Worm (Caenorhabditis elegans) whole organism, young adult: ENCODE measurements around the gene srd-45.
A peak's percentile ranks its signal among the peaks of the same experiment; 100 is the strongest.

ENCODE experiments used
- B0035.1 ChIP-seq: sonication (generic microtip); optimal IDR thresholded peaks from 2 replicates; lab custom pipeline; 2016; ENCODE audit warnings: missing genetic modification characterization, mild to moderate bottlenecking, missing compliant biosample characterization, missing genotype, missing genetic modification reagents
- B0261.1 ChIP-seq: sonication (generic microtip); optimal IDR thresholded peaks from 2 replicates; lab custom pipeline; 2016; ENCODE audit warnings: mild to moderate bottlenecking, missing genetic modification characterization, moderate library complexity, missing compliant biosample characterization
- B0336.3 ChIP-seq: fragments of 200-800 bp; sonication (Bioruptor generic); IDR thresholded peaks from 2 replicates; pipeline ENCODE4 v1.3.6; 2022; ENCODE audit warnings: missing genetic modification characterization, missing compliant biosample characterization
- C06A6.2 ChIP-seq: fragments of 200-800 bp; sonication (Bioruptor generic); conservative IDR thresholded peaks from 2 replicates; pipeline ENCODE4 v1.3.6; 2022; ENCODE audit warnings: missing genetic modification characterization, missing compliant biosample characterization
- C17E4.6 ChIP-seq: fragments of 200-800 bp; sonication (Bioruptor generic); IDR thresholded peaks from 2 replicates; pipeline ENCODE4 v1.3.6; 2022; ENCODE audit warnings: missing genetic modification reagents, missing genetic modification characterization, missing compliant biosample characterization
- D2030.7 ChIP-seq: fragments of 200-800 bp; sonication (Bioruptor generic); IDR thresholded peaks from 2 replicates; pipeline ENCODE4 v1.3.6; 2022; ENCODE audit warnings: missing genetic modification reagents, missing genetic modification characterization, missing compliant biosample characterization
- F10E7.11 ChIP-seq: sonication (generic microtip); optimal IDR thresholded peaks from 2 replicates; lab custom pipeline; 2017; ENCODE audit warnings: mild to moderate bottlenecking, missing genetic modification characterization, moderate library complexity, missing compliant biosample characterization
- F33H1.4 ChIP-seq: fragments of 200-800 bp; sonication (Bioruptor generic); IDR thresholded peaks from 2 replicates; pipeline ENCODE4 v1.3.6; 2022; ENCODE audit warnings: missing genetic modification reagents, missing genetic modification characterization, missing compliant biosample characterization
- F39B2.1 ChIP-seq: fragments of 200-800 bp; sonication (Bioruptor generic); IDR thresholded peaks from 2 replicates; pipeline ENCODE4 v1.3.6; 2022; ENCODE audit warnings: missing genetic modification reagents, missing genetic modification characterization, missing compliant biosample characterization
- F52B5.7 ChIP-seq: sonication (generic microtip); optimal IDR thresholded peaks from 2 replicates; lab custom pipeline; 2016; ENCODE audit warnings: mild to moderate bottlenecking, missing genetic modification characterization, missing compliant biosample characterization
- K12H6.12 ChIP-seq: fragments of 200-800 bp; sonication (Bioruptor generic); optimal IDR thresholded peaks from 2 replicates; lab custom pipeline; 2018; ENCODE audit warnings: mild to moderate bottlenecking, missing genetic modification characterization, missing compliant biosample characterization
- T07F8.4 ChIP-seq: sonication (generic microtip); optimal IDR thresholded peaks from 2 replicates; lab custom pipeline; 2016; ENCODE audit warnings: mild to moderate bottlenecking, missing genetic modification characterization, moderate library complexity, missing compliant biosample characterization
- Y53F4B.3 ChIP-seq: fragments of 200-800 bp; sonication (Bioruptor generic); IDR thresholded peaks from 2 replicates; pipeline ENCODE4 v1.3.6; 2022; ENCODE audit warnings: missing genetic modification reagents, missing genetic modification characterization, missing compliant biosample characterization
- Y53G8AR.9 ChIP-seq: fragments of 200-800 bp; sonication (Bioruptor generic); conservative IDR thresholded peaks from 2 replicates; pipeline ENCODE4 v1.3.6; 2022; ENCODE audit warnings: missing genetic modification reagents, missing genetic modification characterization, missing compliant biosample characterization
- Y56A3A.18 ChIP-seq: fragments of 200-800 bp; sonication (Bioruptor generic); IDR thresholded peaks from 2 replicates; pipeline ENCODE4 v1.3.6; 2022; ENCODE audit warnings: missing genetic modification reagents, missing genetic modification characterization, missing compliant biosample characterization
- Y67H2A.10 ChIP-seq: fragments of 200-800 bp; sonication (Bioruptor generic); conservative IDR thresholded peaks from 2 replicates; pipeline ENCODE4 v1.3.6; 2022; ENCODE audit warnings: missing genetic modification reagents, missing genetic modification characterization, missing compliant biosample characterization
- Y79H2A.3 ChIP-seq: fragments of 200-800 bp; sonication (Bioruptor generic); conservative IDR thresholded peaks from 2 replicates; pipeline ENCODE4 v1.3.6; 2022; ENCODE audit warnings: missing genetic modification reagents, missing genetic modification characterization, missing compliant biosample characterization
- ZK185.1 ChIP-seq: sonication (generic microtip); optimal IDR thresholded peaks from 2 replicates; lab custom pipeline; 2016; ENCODE audit warnings: mild to moderate bottlenecking, missing genetic modification characterization, missing compliant biosample characterization; ENCODE audit not compliant: poor library complexity, severe bottlenecking
- aptf-2 ChIP-seq: fragments of 200-800 bp; sonication (Bioruptor generic); conservative IDR thresholded peaks from 2 replicates; pipeline ENCODE4 v1.3.6; 2022; ENCODE audit warnings: missing genetic modification reagents, missing genetic modification characterization, missing compliant biosample characterization
- atf-7 ChIP-seq: sonication (generic microtip); optimal IDR thresholded peaks from 2 replicates; lab custom pipeline; 2017; ENCODE audit warnings: mild to moderate bottlenecking, missing genetic modification characterization, missing compliant biosample characterization
- attf-5 ChIP-seq: fragments of 200-800 bp; sonication (Bioruptor generic); optimal IDR thresholded peaks from 2 replicates; lab custom pipeline; 2018; ENCODE audit warnings: mild to moderate bottlenecking, missing genetic modification characterization, missing compliant biosample characterization
- bed-1 ChIP-seq: fragments of 200-800 bp; sonication (Bioruptor generic); IDR thresholded peaks from 2 replicates; pipeline ENCODE4 v1.3.6; 2022; ENCODE audit warnings: missing genetic modification reagents, missing genetic modification characterization, missing compliant biosample characterization
- bed-2 ChIP-seq: fragments of 200-800 bp; sonication (Bioruptor generic); IDR thresholded peaks from 2 replicates; pipeline ENCODE4 v1.3.6; 2022; ENCODE audit warnings: missing genetic modification reagents, missing genetic modification characterization, missing compliant biosample characterization
- ccch-3 ChIP-seq: fragments of 200-800 bp; sonication (Bioruptor generic); optimal IDR thresholded peaks from 2 replicates; lab custom pipeline; 2018; ENCODE audit warnings: mild to moderate bottlenecking, missing genetic modification characterization, missing compliant biosample characterization
- cebp-1 ChIP-seq, 2 experiments: fragments of 200-800 bp in 1 of 2; sonication (Bioruptor generic) in 1 of 2; sonication (generic microtip) in 1 of 2; IDR thresholded peaks in 1 of 2; optimal IDR thresholded peaks in 1 of 2; 2 replicates each; pipeline versions ENCODE4 v1.3.6 to Lab custom; 2017 to 2022; ENCODE audit warnings: missing compliant biosample characterization in 2 of 2, missing genetic modification characterization in 2 of 2, mild to moderate bottlenecking in 1 of 2, missing genetic modification reagents in 1 of 2, moderate library complexity in 1 of 2
- cebp-2 ChIP-seq: fragments of 200-800 bp; sonication (Bioruptor generic); IDR thresholded peaks from 2 replicates; pipeline ENCODE4 v1.3.6; 2022; ENCODE audit warnings: missing genetic modification characterization, missing compliant biosample characterization
- egl-44 ChIP-seq: fragments of 200-800 bp; sonication (Bioruptor generic); IDR thresholded peaks from 2 replicates; pipeline ENCODE4 v1.3.6; 2022; ENCODE audit warnings: missing genetic modification reagents, missing genetic modification characterization, missing compliant biosample characterization
- egrh-3 ChIP-seq: fragments of 200-800 bp; sonication (Bioruptor generic); IDR thresholded peaks from 2 replicates; pipeline ENCODE4 v1.3.6; 2022; ENCODE audit warnings: missing genetic modification reagents, missing genetic modification characterization, missing compliant biosample characterization
- hsf-1 ChIP-seq: fragments of 200-800 bp; sonication (Bioruptor generic); IDR thresholded peaks from 2 replicates; pipeline ENCODE4 v1.3.6; 2022; ENCODE audit warnings: missing genetic modification reagents, missing genetic modification characterization, missing compliant biosample characterization
- let-526 ChIP-seq: fragments of 200-800 bp; sonication (Bioruptor generic); IDR thresholded peaks from 2 replicates; pipeline ENCODE4 v1.3.6; 2022; ENCODE audit warnings: missing genetic modification reagents, missing genetic modification characterization, missing compliant biosample characterization
- lin-26 ChIP-seq: fragments of 200-800 bp; sonication (Bioruptor generic); IDR thresholded peaks from 2 replicates; pipeline ENCODE4 v1.3.6; 2022; ENCODE audit warnings: missing genetic modification reagents, missing genetic modification characterization, missing compliant biosample characterization
- lin-54 ChIP-seq: fragments of 200-800 bp; sonication (Bioruptor generic); optimal IDR thresholded peaks from 2 replicates; lab custom pipeline; 2018; ENCODE audit warnings: mild to moderate bottlenecking, missing genetic modification characterization, missing compliant biosample characterization
- madf-3 ChIP-seq: fragments of 200-800 bp; sonication (Bioruptor generic); IDR thresholded peaks from 2 replicates; pipeline ENCODE4 v1.3.6; 2022; ENCODE audit warnings: missing genetic modification reagents, missing genetic modification characterization, missing compliant biosample characterization
- madf-8 ChIP-seq: fragments of 200-800 bp; sonication (Bioruptor generic); conservative IDR thresholded peaks from 2 replicates; pipeline ENCODE4 v1.3.6; 2022; ENCODE audit warnings: missing genetic modification reagents, missing genetic modification characterization, missing compliant biosample characterization
- mcd-1 ChIP-seq: fragments of 200-800 bp; sonication (Bioruptor generic); IDR thresholded peaks from 2 replicates; pipeline ENCODE4 v1.3.6; 2022; ENCODE audit warnings: missing genetic modification reagents, missing genetic modification characterization, missing compliant biosample characterization
- mel-28 ChIP-seq: sonication (generic microtip); optimal IDR thresholded peaks from 2 replicates; lab custom pipeline; 2016; ENCODE audit warnings: borderline replicate concordance, mild to moderate bottlenecking, missing genetic modification characterization, missing compliant biosample characterization
- nfya-1 ChIP-seq: sonication (generic microtip); optimal IDR thresholded peaks from 2 replicates; lab custom pipeline; 2017; ENCODE audit warnings: antibody characterized with exemption, missing compliant biosample characterization, missing genetic modification characterization, borderline replicate concordance; ENCODE audit not compliant: insufficient read depth
- nhr-179 ChIP-seq: sonication (generic microtip); optimal IDR thresholded peaks from 2 replicates; lab custom pipeline; 2016; ENCODE audit warnings: mild to moderate bottlenecking, missing genetic modification characterization, missing compliant biosample characterization
- rec-8 ChIP-seq, 2 experiments: sonication (generic microtip); optimal IDR thresholded peaks; 2 replicates each; lab custom pipeline; 2016; ENCODE audit warnings: mild to moderate bottlenecking in 2 of 2, missing genetic modification characterization in 2 of 2, missing genetic modification reagents in 2 of 2, missing genotype in 2 of 2, missing biosample characterization in 1 of 2, missing compliant biosample characterization in 1 of 2, moderate library complexity in 1 of 2
- sdz-38 ChIP-seq: sonication (generic microtip); optimal IDR thresholded peaks from 2 replicates; lab custom pipeline; 2016; ENCODE audit warnings: missing genotype, missing genetic modification characterization, missing compliant biosample characterization
- snpc-1.1 ChIP-seq: sonication (generic microtip); optimal IDR thresholded peaks from 2 replicates; lab custom pipeline; 2017; ENCODE audit warnings: missing genetic modification characterization, mild to moderate bottlenecking, missing compliant biosample characterization, antibody characterized with exemption, moderate library complexity, missing genotype, missing genetic modification reagents; ENCODE audit not compliant: insufficient read depth
- snpc-3.4 ChIP-seq: sonication (generic microtip); optimal IDR thresholded peaks from 2 replicates; lab custom pipeline; 2017; ENCODE audit warnings: missing genetic modification characterization, mild to moderate bottlenecking, missing compliant biosample characterization, antibody characterized with exemption, moderate library complexity, missing genotype, missing genetic modification reagents
- snpc-4 ChIP-seq, 5 experiments: fragments of 150-350 bp in 1 of 5; sonication (generic microtip) in 4 of 5; optimal IDR thresholded peaks; 2 replicates each; lab custom pipeline; 2014 to 2018; ENCODE audit warnings: missing genetic modification characterization in 5 of 5, missing biosample characterization in 3 of 5, antibody characterized with exemption in 2 of 5, mild to moderate bottlenecking in 2 of 5, missing compliant biosample characterization in 2 of 5, missing genotype in 2 of 5, moderate library complexity in 2 of 5, missing genetic modification reagents in 1 of 5
- unc-62 ChIP-seq: fragments of 150-350 bp; optimal IDR thresholded peaks from 2 replicates; lab custom pipeline; 2014; ENCODE audit warnings: missing biosample characterization, missing genetic modification reagents, missing genetic modification characterization
- ztf-26 ChIP-seq: sonication (generic microtip); optimal IDR thresholded peaks from 2 replicates; lab custom pipeline; 2017; ENCODE audit warnings: missing genetic modification characterization, missing compliant biosample characterization
- ztf-28 ChIP-seq: fragments of 200-800 bp; sonication (Bioruptor generic); IDR thresholded peaks from 2 replicates; pipeline ENCODE4 v1.3.6; 2022; ENCODE audit warnings: missing genetic modification reagents, missing genetic modification characterization, missing compliant biosample characterization

The srd-45 gene

DNA sequence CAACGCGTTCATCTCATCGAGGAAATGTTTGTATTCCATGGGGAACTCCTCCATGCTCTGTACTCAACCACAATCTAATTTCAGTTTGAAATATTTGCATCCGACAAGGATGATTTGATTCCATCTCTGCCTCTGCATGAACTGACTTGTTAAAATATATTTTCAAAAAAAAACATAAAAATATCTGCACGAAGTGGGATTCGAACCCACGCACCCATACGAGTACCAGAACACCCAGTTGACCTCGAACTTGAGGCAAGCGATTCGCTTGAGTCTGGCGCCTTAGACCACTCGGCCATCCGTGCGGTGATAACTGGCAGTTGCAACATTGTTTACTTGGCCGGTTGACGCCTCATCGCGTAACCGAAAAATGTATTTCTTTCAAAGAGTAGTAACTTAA, 19.0 kb downstream of the srd-45 start (continued):
- peak; percentile 18 for TF ChIP-seq B0035.1 (tag; lab: Kevin White, UChicago)
- TF ChIP-seq egl-44 (GFP tag; lab: Robert Waterston, UW), result 0 out of 2 replicates have a peak, but pooled peaks have one; percentile 36
- no peak for TF ChIP-seq mel-28 (tag; lab: Kevin White, UChicago)
- no peak for TF ChIP-seq Y79H2A.3 (GFP tag; lab: Robert Waterston, UW)
- TF ChIP-seq B0336.3 (GFP tag; lab: Robert Waterston, UW), result no peak
- 0 out of 2 replicates have a peak, but pooled peaks have one; percentile 27 for TF ChIP-seq Y53F4B.3 (GFP tag; lab: Robert Waterston, UW)
- peak; percentile 52 for TF ChIP-seq ztf-26 (tag; lab: Kevin White, UChicago)
- no peak for TF ChIP-seq cebp-1 (GFP tag; IDR thresholded peaks at IDR 0.05; lab: Robert Waterston, UW)
- no peak for TF ChIP-seq cebp-1 (tag; optimal IDR thresholded peaks at IDR 0.05; lab: Kevin White, UChicago)
- no peak for TF ChIP-seq aptf-2
- TF ChIP-seq lin-26 (GFP tag; lab: Robert Waterston, UW), result peak; percentile 83
- peak; percentile 64 for TF ChIP-seq nhr-179
- TF ChIP-seq snpc-1.1 (tag; lab: Kevin White, UChicago), result no peak
- TF ChIP-seq ztf-28 (GFP tag; lab: Robert Waterston, UW), result no peak
- TF ChIP-seq atf-7 (tag; lab: Kevin White, UChicago), result peak; percentile 58
- peak; percentile 67 for TF ChIP-seq snpc-4 (GFP tag; optimal IDR thresholded peaks at IDR 0.05; lab: Kevin White, UChicago)
- peak in 2 of 4 experiments; percentile 46 to 79 for TF ChIP-seq snpc-4 (tag; optimal IDR thresholded peaks at IDR 0.05; lab: Kevin White, UChicago)
- TF ChIP-seq madf-8 (GFP tag; lab: Robert Waterston, UW), result no peak
- no peak for TF ChIP-seq unc-62 (GFP tag; lab: Kevin White, UChicago)
- peak; percentile 56 for TF ChIP-seq snpc-3.4
- TF ChIP-seq rec-8 (tag; optimal IDR thresholded peaks at IDR 0.05; lab: Kevin White, UChicago), result peak; percentile 35 to 69
- TF ChIP-seq hsf-1 (GFP tag; lab: Robert Waterston, UW), result peak; percentile 39; the same call in 1 of the 2 replicates
- TF ChIP-seq T07F8.4 (tag; lab: Kevin White, UChicago), result peak; percentile 59
- TF ChIP-seq cebp-2 (GFP tag; lab: Robert Waterston, UW), result 0 out of 2 replicates have a peak, but pooled peaks have one; percentile 61
- TF ChIP-seq Y67H2A.10, result no peak
- no peak for TF ChIP-seq C06A6.2 (GFP tag; lab: Robert Waterston, UW)
- TF ChIP-seq B0261.1 (tag; lab: Kevin White, UChicago), result peak; percentile 93
- TF ChIP-seq mcd-1 (GFP tag; lab: Robert Waterston, UW), result no peak
- TF ChIP-seq F33H1.4, result no peak
- TF ChIP-seq F10E7.11 (tag; lab: Kevin White, UChicago), result no peak
- TF ChIP-seq madf-3, result 0 out of 2 replicates have a peak, but pooled peaks have one; percentile 55
- TF ChIP-seq bed-2 (GFP tag; lab: Robert Waterston, UW), result no peak
- peak; percentile 48; the same call in 1 of the 2 replicates for TF ChIP-seq egrh-3
- peak; percentile 48 for TF ChIP-seq attf-5 (GFP tag; lab: Kevin White, UChicago)
- TF ChIP-seq ZK185.1 (tag; lab: Kevin White, UChicago), result peak; percentile 71
- peak; percentile 26 for TF ChIP-seq sdz-38 (tag; lab: Kevin White, UChicago)
- no peak for TF ChIP-seq ccch-3 (GFP tag; lab: Kevin White, UChicago)
- TF ChIP-seq F52B5.7 (tag; lab: Kevin White, UChicago), result peak; percentile 58
- no peak for TF ChIP-seq Y53G8AR.9 (GFP tag; lab: Robert Waterston, UW)
- no peak for TF ChIP-seq nfya-1 (tag; lab: Kevin White, UChicago)
- no peak for TF ChIP-seq bed-1 (GFP tag; lab: Robert Waterston, UW)
- TF ChIP-seq K12H6.12 (tag; lab: Kevin White, UChicago), result no peak
- no peak for TF ChIP-seq F39B2.1 (GFP tag; lab: Robert Waterston, UW)
- TF ChIP-seq C17E4.6 (GFP tag; lab: Robert Waterston, UW), result no peak
- no peak for TF ChIP-seq lin-54 (GFP tag; lab: Kevin White, UChicago)
- TF ChIP-seq D2030.7 (GFP tag; lab: Robert Waterston, UW), result peak; percentile 93
- TF ChIP-seq let-526, result peak; percentile 51; the same call in 1 of the 2 replicates
- peak; percentile 76 for TF ChIP-seq Y56A3A.18 (GFP tag; lab: Robert Waterston, UW)
